Worm (Caenorhabditis elegans) whole organism, L1 larva: ENCODE results near the gene hsp-110.

Source experiments
- C04F5.9 ChIP-seq: sonication (generic microtip); optimal IDR thresholded peaks from 2 replicates; lab custom pipeline; 2016; ENCODE audit warnings: missing genetic modification characterization, missing compliant biosample characterization
- C16A3.4 ChIP-seq: fragments of 150-350 bp; optimal IDR thresholded peaks from 2 replicates; lab custom pipeline; 2014; ENCODE audit warnings: missing biosample characterization, missing genetic modification characterization
- F16B12.6 ChIP-seq: fragments of 150-350 bp; optimal IDR thresholded peaks from 2 replicates; lab custom pipeline; 2014; ENCODE audit warnings: missing biosample characterization, missing genetic modification characterization
- aha-1 ChIP-seq: fragments of 150-350 bp; optimal IDR thresholded peaks from 2 replicates; lab custom pipeline; 2014; ENCODE audit warnings: missing biosample characterization, missing genetic modification characterization
- alr-1 ChIP-seq: fragments of 200-800 bp; sonication (Bioruptor generic); optimal IDR thresholded peaks from 2 replicates; lab custom pipeline; 2018; ENCODE audit warnings: borderline replicate concordance, mild to moderate bottlenecking, missing genetic modification characterization, missing compliant biosample characterization
- ama-1 ChIP-seq: fragments of 150-350 bp; optimal IDR thresholded peaks from 2 replicates; lab custom pipeline; 2014
- blmp-1 ChIP-seq: fragments of 150-350 bp; optimal IDR thresholded peaks from 2 replicates; lab custom pipeline; 2014; ENCODE audit warnings: missing biosample characterization, missing genetic modification characterization
- ceh-63 ChIP-seq: fragments of 200-800 bp; sonication (Bioruptor generic); optimal IDR thresholded peaks from 2 replicates; lab custom pipeline; 2018; ENCODE audit warnings: mild to moderate bottlenecking, missing genetic modification characterization, missing compliant biosample characterization
- ceh-82 ChIP-seq, 3 experiments: fragments of 150-350 bp in 1 of 3; sonication (generic microtip) in 2 of 3; optimal IDR thresholded peaks; 2 replicates each; lab custom pipeline; 2014 to 2017; ENCODE audit warnings: missing biosample characterization in 3 of 3, missing genetic modification characterization in 3 of 3
- ceh-90 ChIP-seq: sonication (generic microtip); optimal IDR thresholded peaks from 2 replicates; lab custom pipeline; 2016; ENCODE audit warnings: missing genetic modification characterization, missing compliant biosample characterization
- efl-1 ChIP-seq, 4 experiments: fragments of 150-350 bp; optimal IDR thresholded peaks in 3 of 4; peaks in 1 of 4; 1 replicate in 1 of 4; 2 replicates in 3 of 4; lab custom pipeline; 2014; ENCODE audit warnings: missing biosample characterization in 2 of 4, missing genetic modification characterization in 2 of 4, missing genetic modification reagents in 2 of 4
- efl-3 ChIP-seq: fragments of 200-800 bp; sonication (Bioruptor generic); optimal IDR thresholded peaks from 2 replicates; lab custom pipeline; 2018; ENCODE audit warnings: mild to moderate bottlenecking, missing genetic modification characterization, missing compliant biosample characterization
- egl-13 ChIP-seq: sonication (generic microtip); optimal IDR thresholded peaks from 2 replicates; lab custom pipeline; 2016; ENCODE audit warnings: missing genotype, missing genetic modification reagents, missing genetic modification characterization, missing compliant biosample characterization
- elt-2 ChIP-seq: sonication (generic microtip); optimal IDR thresholded peaks from 2 replicates; lab custom pipeline; 2016; ENCODE audit warnings: missing genetic modification characterization, mild to moderate bottlenecking, inconsistent platforms, missing compliant biosample characterization, missing genetic modification reagents
- elt-3 ChIP-seq, 6 experiments: fragments of 150-350 bp in 1 of 6; sonication (generic microtip); optimal IDR thresholded peaks; 2 replicates each; lab custom pipeline; 2017 to 2018; ENCODE audit warnings: missing biosample characterization in 6 of 6, missing genetic modification characterization in 6 of 6, inconsistent platforms in 1 of 6
- hlh-17 ChIP-seq: fragments of 200-800 bp; sonication (Bioruptor generic); optimal IDR thresholded peaks from 2 replicates; lab custom pipeline; 2018; ENCODE audit warnings: missing genetic modification characterization, mild to moderate bottlenecking, missing compliant biosample characterization, moderate library complexity, borderline replicate concordance
- irx-1 ChIP-seq: sonication (generic microtip); optimal IDR thresholded peaks from 2 replicates; lab custom pipeline; 2016; ENCODE audit warnings: missing genetic modification characterization, missing compliant biosample characterization
- jun-1 ChIP-seq: fragments of 150-350 bp; optimal IDR thresholded peaks from 2 replicates; lab custom pipeline; 2014; ENCODE audit warnings: missing biosample characterization, missing genetic modification reagents, missing genetic modification characterization
- lin-14 ChIP-seq: fragments of 200-800 bp; sonication (Bioruptor generic); optimal IDR thresholded peaks from 2 replicates; lab custom pipeline; 2018; ENCODE audit warnings: mild to moderate bottlenecking, missing genetic modification characterization, moderate library complexity, missing compliant biosample characterization
- lin-15B ChIP-seq: fragments of 150-350 bp; sonication (generic microtip); optimal IDR thresholded peaks from 3 replicates; lab custom pipeline; 2014; ENCODE audit warnings: missing biosample characterization, missing genetic modification characterization
- lin-35 ChIP-seq, 2 experiments: fragments of 150-350 bp; optimal IDR thresholded peaks; 2 replicates each; lab custom pipeline; 2014; ENCODE audit warnings: missing biosample characterization in 2 of 2, missing genetic modification characterization in 2 of 2, missing genetic modification reagents in 2 of 2
- lir-3 ChIP-seq: sonication (generic microtip); optimal IDR thresholded peaks from 2 replicates; lab custom pipeline; 2016; ENCODE audit warnings: mild to moderate bottlenecking, missing genetic modification characterization, moderate library complexity, missing compliant biosample characterization; ENCODE audit not compliant: poor library complexity
- mab-9 ChIP-seq: fragments of 200-800 bp; sonication (Bioruptor generic); IDR thresholded peaks from 2 replicates; pipeline ENCODE4 v1.3.6; 2022; ENCODE audit warnings: missing genetic modification reagents, missing genetic modification characterization, missing compliant biosample characterization
- mdl-1 ChIP-seq, 2 experiments: fragments of 150-350 bp; optimal IDR thresholded peaks; 2 replicates each; lab custom pipeline; 2014 to 2017; ENCODE audit warnings: missing biosample characterization in 2 of 2, missing genetic modification characterization in 2 of 2, inconsistent platforms in 1 of 2
- mef-2 ChIP-seq: fragments of 150-350 bp; optimal IDR thresholded peaks from 2 replicates; lab custom pipeline; 2014; ENCODE audit warnings: missing biosample characterization, missing genetic modification characterization
- mep-1 ChIP-seq: fragments of 150-350 bp; optimal IDR thresholded peaks from 2 replicates; lab custom pipeline; 2014; ENCODE audit warnings: missing biosample characterization, missing genetic modification characterization
- nhr-12 ChIP-seq: sonication (generic microtip); optimal IDR thresholded peaks from 2 replicates; lab custom pipeline; 2017; ENCODE audit warnings: missing biosample characterization, missing genetic modification characterization
- nhr-19 ChIP-seq: fragments of 200-800 bp; sonication (Bioruptor generic); conservative IDR thresholded peaks from 2 replicates; pipeline ENCODE4 v1.3.6; 2022; ENCODE audit warnings: missing genetic modification characterization, missing compliant biosample characterization
- nhr-20 ChIP-seq: sonication (generic microtip); optimal IDR thresholded peaks from 2 replicates; lab custom pipeline; 2016; ENCODE audit warnings: mild to moderate bottlenecking, missing genetic modification characterization, missing compliant biosample characterization
- nhr-71 ChIP-seq: sonication (generic microtip); optimal IDR thresholded peaks from 2 replicates; lab custom pipeline; 2016; ENCODE audit warnings: mild to moderate bottlenecking, missing genetic modification characterization, moderate library complexity, missing compliant biosample characterization
- nhr-76 ChIP-seq: sonication (generic microtip); optimal IDR thresholded peaks from 2 replicates; lab custom pipeline; 2017; ENCODE audit warnings: missing biosample characterization, missing genetic modification characterization
- nhr-77 ChIP-seq: fragments of 150-350 bp; optimal IDR thresholded peaks from 2 replicates; lab custom pipeline; 2014; ENCODE audit warnings: missing biosample characterization, missing genetic modification characterization
- nhr-84 ChIP-seq: sonication (generic microtip); optimal IDR thresholded peaks from 2 replicates; lab custom pipeline; 2017; ENCODE audit warnings: missing biosample characterization, missing genetic modification characterization
- nhr-85 ChIP-seq: sonication (generic microtip); peaks from one replicate; lab custom pipeline; 2016; ENCODE audit warnings: missing genetic modification characterization, inconsistent platforms, missing compliant biosample characterization
- pag-3 ChIP-seq: sonication (generic microtip); optimal IDR thresholded peaks from 2 replicates; lab custom pipeline; 2017; ENCODE audit warnings: missing genetic modification characterization, mild to moderate bottlenecking, missing compliant biosample characterization, antibody characterized with exemption, borderline replicate concordance; ENCODE audit not compliant: insufficient read depth
- pqm-1 ChIP-seq: sonication (generic microtip); optimal IDR thresholded peaks from 3 replicates; lab custom pipeline; 2017; ENCODE audit warnings: missing biosample characterization, missing genetic modification characterization
- skn-1 ChIP-seq: fragments of 150-350 bp; optimal IDR thresholded peaks from 2 replicates; lab custom pipeline; 2014; ENCODE audit warnings: missing biosample characterization, missing genetic modification characterization
- sox-4 ChIP-seq: sonication (generic microtip); optimal IDR thresholded peaks from 2 replicates; lab custom pipeline; 2016; ENCODE audit warnings: missing genetic modification characterization, missing compliant biosample characterization
- tbx-2 ChIP-seq: sonication (generic microtip); optimal IDR thresholded peaks from 2 replicates; lab custom pipeline; 2016; ENCODE audit warnings: missing genetic modification characterization, missing compliant biosample characterization
- tlp-1 ChIP-seq: fragments of 150-350 bp; optimal IDR thresholded peaks from 2 replicates; lab custom pipeline; 2014; ENCODE audit warnings: missing biosample characterization, missing genetic modification characterization
- unc-86 ChIP-seq: sonication (generic microtip); optimal IDR thresholded peaks from 2 replicates; lab custom pipeline; 2016; ENCODE audit warnings: missing genetic modification characterization, missing compliant biosample characterization
- xbp-1 ChIP-seq: sonication (generic microtip); optimal IDR thresholded peaks from 2 replicates; lab custom pipeline; 2016; ENCODE audit warnings: missing genetic modification characterization, missing compliant biosample characterization
- zag-1 ChIP-seq: fragments of 150-350 bp; optimal IDR thresholded peaks from 2 replicates; lab custom pipeline; 2014; ENCODE audit warnings: missing biosample characterization, missing genetic modification characterization

Gene hsp-110

ce11 chrIII:8403507-8403906, 43.2 kb downstream of the hsp-110 start, which contains the start of gene cutc-1:
TSS of gene cutc-1 (minus strand) at chrIII:8403607.
- TF ChIP-seq elt-3 (tag; optimal IDR thresholded peaks at IDR 0.05; lab: Kevin White, UChicago) (no peak), ceh-90 (tag; lab: Kevin White, UChicago) (no peak), nhr-85 (tag; lab: Kevin White, UChicago) (no peak), efl-3 (GFP tag; lab: Kevin White, UChicago) (no peak), ceh-63 (no peak), lin-15B (tag; lab: Kevin White, UChicago) (no peak), tbx-2 (tag; lab: Kevin White, UChicago) (no peak), nhr-12 (tag; lab: Kevin White, UChicago) (no peak), mab-9 (GFP tag; lab: Robert Waterston, UW) (no peak), ceh-82 (tag; optimal IDR thresholded peaks at IDR 0.05; lab: Kevin White, UChicago) (no peak), sox-4 (no peak), egl-13 (no peak), mep-1 (tag; lab: Kevin White, UChicago) (no peak)

- TF ChIP-seq elt-3 (tag; optimal IDR thresholded peaks at IDR 0.05; lab: Kevin White, UChicago) (no peak), lin-14 (no peak), jun-1 (tag; lab: Kevin White, UChicago) (no peak), lir-3 (tag; lab: Kevin White, UChicago) (no peak)
Measured at ce11 chrIII:8402633-8403032, 44.1 kb downstream of the hsp-110 start.

ce11 chrIII:8401887-8402286, 44.8 kb downstream of the hsp-110 start, which contains the start of gene lap-1:
TSS of gene lap-1 (minus strand) at chrIII:8401928.
- TF ChIP-seq pag-3 (tag; lab: Kevin White, UChicago), result no peak
- TF ChIP-seq lin-14, result no peak
- TF ChIP-seq tlp-1 (tag; lab: Kevin White, UChicago), result no peak
- TF ChIP-seq ama-1, result no peak
- no peak for TF ChIP-seq nhr-19 (GFP tag; lab: Robert Waterston, UW)
- TF ChIP-seq nhr-77 (tag; lab: Kevin White, UChicago), result no peak
- no peak for TF ChIP-seq unc-86 (tag; lab: Kevin White, UChicago)
- TF ChIP-seq mef-2, result no peak
- no peak for TF ChIP-seq nhr-71 (tag; lab: Kevin White, UChicago)
- TF ChIP-seq C04F5.9 (tag; lab: Kevin White, UChicago), result no peak
- no peak for TF ChIP-seq hlh-17
- TF ChIP-seq lin-35 (GFP tag; optimal IDR thresholded peaks at IDR 0.05; lab: Kevin White, UChicago), result no peak
- no peak for TF ChIP-seq blmp-1
- no peak for TF ChIP-seq F16B12.6
- TF ChIP-seq zag-1, result no peak
- no peak for TF ChIP-seq ceh-63
- no peak for TF ChIP-seq xbp-1 (tag; lab: Kevin White, UChicago)
- no peak for TF ChIP-seq efl-1 (optimal IDR thresholded peaks at IDR 0.05; lab: Kevin White, UChicago)
- no peak for TF ChIP-seq efl-1 (GFP tag; optimal IDR thresholded peaks at IDR 0.05 in 1 of 2; lab: Kevin White, UChicago)
- TF ChIP-seq mdl-1 (tag; optimal IDR thresholded peaks at IDR 0.05; lab: Kevin White, UChicago), result no peak
- TF ChIP-seq irx-1 (tag; lab: Kevin White, UChicago), result no peak

- TF ChIP-seq mdl-1 (tag; optimal IDR thresholded peaks at IDR 0.05; lab: Kevin White, UChicago) (peak in 1 of 2 experiments; percentile 23), jun-1 (tag; lab: Kevin White, UChicago) (peak; percentile 44), nhr-84 (tag; lab: Kevin White, UChicago) (no peak), nhr-76 (no peak), efl-1 (optimal IDR thresholded peaks at IDR 0.05; lab: Kevin White, UChicago) (no peak), efl-1 (GFP tag; optimal IDR thresholded peaks at IDR 0.05 in 1 of 2; lab: Kevin White, UChicago) (peak in 1 of 2 experiments; percentile 78), pqm-1 (tag; lab: Kevin White, UChicago) (peak; percentile 97), ama-1 (no peak), aha-1 (tag; lab: Kevin White, UChicago) (no peak), alr-1 (no peak), skn-1 (tag; lab: Kevin White, UChicago) (no peak), C16A3.4 (tag; lab: Kevin White, UChicago) (no peak), elt-2 (tag; lab: Kevin White, UChicago) (peak; percentile 97), nhr-20 (tag; lab: Kevin White, UChicago) (peak; percentile 26), tlp-1 (tag; lab: Kevin White, UChicago) (peak; percentile 79), nhr-71 (tag; lab: Kevin White, UChicago) (peak; percentile 11), lin-14 (peak; percentile 7)
- TF ChIP-seq, all 84 proteins: peak for 9
Measured at ce11 chrIII:8400478-8400877, 46.2 kb downstream of the hsp-110 start.
